Worm (Caenorhabditis elegans): ENCODE results near the gene ceh-7.
A peak's percentile ranks its signal among the peaks of the same experiment; 100 is the strongest.

Gene ceh-7

DNA sequence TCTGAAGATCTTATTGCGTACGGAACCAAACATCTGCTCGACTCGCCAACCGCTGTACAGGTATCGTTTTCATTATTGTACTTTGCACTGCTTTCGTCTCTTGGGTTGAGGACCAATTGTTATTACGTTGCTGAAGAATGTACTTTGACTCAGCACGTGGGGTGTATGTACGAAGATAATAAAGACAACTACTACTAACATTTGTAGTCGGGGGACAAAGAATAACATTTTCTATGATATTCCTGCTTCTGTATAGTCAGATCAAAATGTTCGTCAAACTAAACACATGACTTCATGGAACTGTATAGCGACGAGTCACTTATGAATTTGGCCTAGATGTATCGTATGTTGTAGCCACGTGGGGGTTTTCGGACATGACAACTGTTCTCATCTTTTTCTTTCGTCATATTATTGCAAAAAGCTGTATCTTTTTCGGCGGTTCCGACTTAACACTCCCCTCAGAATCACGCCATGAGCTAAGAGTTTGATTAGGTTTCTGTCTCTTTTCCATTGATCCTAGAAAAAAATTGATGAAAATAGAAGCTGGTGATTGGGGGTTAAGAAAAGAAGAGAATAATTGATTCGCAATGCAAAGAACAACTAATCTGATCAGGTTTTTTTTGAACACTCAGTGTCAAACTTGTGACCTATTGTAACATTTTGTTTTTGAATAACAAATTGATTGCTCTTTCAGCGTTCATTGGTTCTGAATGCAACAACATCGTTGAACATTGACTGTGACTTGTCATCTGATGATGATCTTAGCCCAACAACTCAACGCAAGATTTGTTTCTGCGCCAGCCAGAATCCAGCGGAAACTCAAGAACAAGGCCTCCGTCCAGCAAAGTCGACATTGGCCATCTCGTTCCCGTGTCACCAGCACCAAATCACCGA lies 41.2 kb upstream of the ceh-7 start (continued):
- TF ChIP-seq D2030.7 (GFP tag; IDR thresholded peaks at IDR 0.05) (no peak), B0261.1 (tag; optimal IDR thresholded peaks at IDR 0.05) (no peak), ceh-27 (GFP tag; optimal IDR thresholded peaks at IDR 0.05) (no peak)

ce11 chrII:8743379-8744173 lies 39.9 kb upstream of the ceh-7 start, which contains the start of gene mak-1:
TSS of gene mak-1 (plus strand) at chrII:8744071.
- TF ChIP-seq cebp-1 (GFP tag; IDR thresholded peaks at IDR 0.05) (no peak), cebp-1 (tag; optimal IDR thresholded peaks at IDR 0.05) (peak; percentile 56), ekl-4 (GFP tag; IDR thresholded peaks at IDR 0.05) (no peak), Y53G8AR.9 (GFP tag; conservative IDR thresholded peaks at IDR 0.05) (no peak), dox-1 (GFP tag; IDR thresholded peaks at IDR 0.05) (no peak), T26A5.8 (tag; optimal IDR thresholded peaks at IDR 0.05) (no peak), madf-10 (tag; optimal IDR thresholded peaks at IDR 0.05) (no peak), ztf-6 (GFP tag; IDR thresholded peaks at IDR 0.05) (no peak), rcor-1 (GFP tag; IDR thresholded peaks at IDR 0.05) (no peak), B0336.3 (GFP tag; IDR thresholded peaks at IDR 0.05) (no peak), ztf-28 (GFP tag; IDR thresholded peaks at IDR 0.05) (no peak), attf-6 (GFP tag; IDR thresholded peaks at IDR 0.05) (no peak), ztf-18 (tag; optimal IDR thresholded peaks at IDR 0.05) (no peak), mcd-1 (GFP tag; IDR thresholded peaks at IDR 0.05) (no peak), C06A6.2 (GFP tag; conservative IDR thresholded peaks at IDR 0.05) (peak; percentile 32; the same call in 1 of the 2 replicates), D2030.7 (GFP tag; IDR thresholded peaks at IDR 0.05) (no peak), hrde-1 (tag; optimal IDR thresholded peaks at IDR 0.05; ENCODE audit: borderline replicate concordance) (no peak), ccch-3 (GFP tag; optimal IDR thresholded peaks at IDR 0.05) (no peak), gei-17 (GFP tag; optimal IDR thresholded peaks at IDR 0.05) (no peak), mes-4 (tag; optimal IDR thresholded peaks at IDR 0.05) (no peak), him-1 (tag; optimal IDR thresholded peaks at IDR 0.05) (no peak), ztf-26 (tag; optimal IDR thresholded peaks at IDR 0.05) (peak; percentile 22), sptf-2 (GFP tag; optimal IDR thresholded peaks at IDR 0.05) (no peak), F37B4.10 (GFP tag; IDR thresholded peaks at IDR 0.05) (no peak), F23B12.7 (tag; optimal IDR thresholded peaks at IDR 0.05; ENCODE audit: insufficient read depth) (no peak), tbp1 (GFP tag; optimal IDR thresholded peaks at IDR 0.05) (peak; percentile 10), nhr-80 (tag; optimal IDR thresholded peaks at IDR 0.05) (peak; percentile 31), lin-26 (GFP tag; IDR thresholded peaks at IDR 0.05) (0 out of 2 replicates have a peak, but pooled peaks have one; percentile 29), hsf-1 (GFP tag; IDR thresholded peaks at IDR 0.05) (no peak), athp-1 (tag; optimal IDR thresholded peaks at IDR 0.05) (no peak), lin-40 (tag; optimal IDR thresholded peaks at IDR 0.05) (peak; percentile 65), repo-1 (tag; optimal IDR thresholded peaks at IDR 0.05) (no peak), die-1 (tag; optimal IDR thresholded peaks at IDR 0.05) (no peak), hlh-12 (tag; optimal IDR thresholded peaks at IDR 0.05) (no peak), madf-3 (GFP tag; IDR thresholded peaks at IDR 0.05) (no peak), ama-1 (optimal IDR thresholded peaks at IDR 0.05) (peak; percentile 87), ama-1 (GFP tag; optimal IDR thresholded peaks at IDR 0.05) (no peak), zim-3 (tag; optimal IDR thresholded peaks at IDR 0.05) (no peak), hmg-1.2 (GFP tag; IDR thresholded peaks at IDR 0.05) (peak; percentile 16; the same call in 1 of the 2 replicates), lsy-27 (tag; optimal IDR thresholded peaks at IDR 0.05; ENCODE audit: borderline replicate concordance, insufficient read depth) (no peak), aptf-3 (GFP tag; IDR thresholded peaks at IDR 0.05) (no peak), rec-8 (tag; optimal IDR thresholded peaks at IDR 0.05) (no peak), attf-3 (GFP tag; conservative IDR thresholded peaks at IDR 0.05) (no peak)

Data from whole organism, young adult.